Fruit fly (Drosophila melanogaster) ovary, adult (tissue): ENCODE results near the gene Wdr37.

ENCODE experiments used
- CG17801 ChIP-seq: fragments of 200-800 bp; optimal IDR thresholded peaks from 2 replicates; lab custom pipeline; 2019; ENCODE audit warnings: missing biosample characterization, mild to moderate bottlenecking, missing genetic modification characterization, moderate library complexity; ENCODE audit not compliant: partially characterized antibody

Gene Wdr37

dm6 chr3R:18402549-18403429 lies at the start of gene Wdr37, which contains the start of gene koko:
Gene Wdr37, minus strand, starts transcription at chr3R:18402716.
Gene koko, plus strand, starts transcription at chr3R:18403026.
- peak; percentile 98 for TF ChIP-seq CG17801 (GFP tag; lab: Kevin White, UChicago)

dm6 chr3R:18449896-18450637 lies 47.6 kb upstream of the Wdr37 start:
- TF ChIP-seq CG17801 (GFP tag; lab: Kevin White, UChicago) = no peak

dm6 chr3R:18449188-18449587 lies 46.7 kb upstream of the Wdr37 start:
- TF ChIP-seq CG17801 (GFP tag; lab: Kevin White, UChicago) = no peak

- peak; percentile 6 for TF ChIP-seq CG17801 (GFP tag; lab: Kevin White, UChicago)
These were observed 45.8 kb upstream of the Wdr37 start for dm6 chr3R:18448059-18448979.

- no peak for TF ChIP-seq CG17801 (GFP tag; lab: Kevin White, UChicago)
These were observed 44.7 kb upstream of the Wdr37 start for dm6 chr3R:18447146-18447773.

- no peak for TF ChIP-seq CG17801 (GFP tag; lab: Kevin White, UChicago)
These were observed 42.8 kb upstream of the Wdr37 start for dm6 chr3R:18445148-18445843.

- TF ChIP-seq CG17801 (GFP tag; lab: Kevin White, UChicago) = no peak
These were observed 40.7 kb upstream of the Wdr37 start for dm6 chr3R:18443232-18443631.

- no peak for TF ChIP-seq CG17801 (GFP tag; lab: Kevin White, UChicago)
These were observed 36.6 kb upstream of the Wdr37 start for dm6 chr3R:18438827-18439717.

dm6 chr3R:18438181-18438826 lies 35.8 kb upstream of the Wdr37 start:
- no peak for TF ChIP-seq CG17801 (GFP tag; lab: Kevin White, UChicago)

- peak; percentile 53 for TF ChIP-seq CG17801 (GFP tag; lab: Kevin White, UChicago)
These were observed 34.2 kb upstream of the Wdr37 start for dm6 chr3R:18436550-18437362.

dm6 chr3R:18432905-18433304 lies 30.4 kb upstream of the Wdr37 start:
- no peak for TF ChIP-seq CG17801 (GFP tag; lab: Kevin White, UChicago)
